Worm (Caenorhabditis elegans) whole organism, L1 larva: Measurements from ENCODE around the gene M110.7.

ENCODE experiments used
- C16A3.4 ChIP-seq: fragments of 150-350 bp; optimal IDR thresholded peaks from 2 replicates; lab custom pipeline; 2014; ENCODE audit warnings: missing biosample characterization, missing genetic modification characterization
- F16B12.6 ChIP-seq: fragments of 150-350 bp; optimal IDR thresholded peaks from 2 replicates; lab custom pipeline; 2014; ENCODE audit warnings: missing biosample characterization, missing genetic modification characterization
- aha-1 ChIP-seq: fragments of 150-350 bp; optimal IDR thresholded peaks from 2 replicates; lab custom pipeline; 2014; ENCODE audit warnings: missing biosample characterization, missing genetic modification characterization
- alr-1 ChIP-seq: fragments of 200-800 bp; sonication (Bioruptor generic); optimal IDR thresholded peaks from 2 replicates; lab custom pipeline; 2018; ENCODE audit warnings: borderline replicate concordance, mild to moderate bottlenecking, missing genetic modification characterization, missing compliant biosample characterization
- aly-2 ChIP-seq: fragments of 150-350 bp; optimal IDR thresholded peaks from 2 replicates; lab custom pipeline; 2014; ENCODE audit warnings: missing biosample characterization, missing genetic modification characterization
- blmp-1 ChIP-seq: fragments of 150-350 bp; optimal IDR thresholded peaks from 2 replicates; lab custom pipeline; 2014; ENCODE audit warnings: missing biosample characterization, missing genetic modification characterization
- ceh-8 ChIP-seq: fragments of 200-800 bp; sonication (Bioruptor generic); optimal IDR thresholded peaks from 2 replicates; lab custom pipeline; 2018; ENCODE audit warnings: mild to moderate bottlenecking, missing genetic modification characterization, moderate library complexity, missing compliant biosample characterization
- ceh-82 ChIP-seq, 3 experiments: fragments of 150-350 bp in 1 of 3; sonication (generic microtip) in 2 of 3; optimal IDR thresholded peaks; 2 replicates each; lab custom pipeline; 2014 to 2017; ENCODE audit warnings: missing biosample characterization in 3 of 3, missing genetic modification characterization in 3 of 3
- ces-1 ChIP-seq: fragments of 150-350 bp; optimal IDR thresholded peaks from 2 replicates; lab custom pipeline; 2014; ENCODE audit warnings: missing biosample characterization, missing genetic modification reagents, missing genetic modification characterization
- efl-1 ChIP-seq, 4 experiments: fragments of 150-350 bp; optimal IDR thresholded peaks in 3 of 4; peaks in 1 of 4; 1 replicate in 1 of 4; 2 replicates in 3 of 4; lab custom pipeline; 2014; ENCODE audit warnings: missing biosample characterization in 2 of 4, missing genetic modification characterization in 2 of 4, missing genetic modification reagents in 2 of 4
- efl-3 ChIP-seq: fragments of 200-800 bp; sonication (Bioruptor generic); optimal IDR thresholded peaks from 2 replicates; lab custom pipeline; 2018; ENCODE audit warnings: mild to moderate bottlenecking, missing genetic modification characterization, missing compliant biosample characterization
- elt-2 ChIP-seq: sonication (generic microtip); optimal IDR thresholded peaks from 2 replicates; lab custom pipeline; 2016; ENCODE audit warnings: missing genetic modification characterization, mild to moderate bottlenecking, inconsistent platforms, missing compliant biosample characterization, missing genetic modification reagents
- elt-3 ChIP-seq, 6 experiments: fragments of 150-350 bp in 1 of 6; sonication (generic microtip); optimal IDR thresholded peaks; 2 replicates each; lab custom pipeline; 2017 to 2018; ENCODE audit warnings: missing biosample characterization in 6 of 6, missing genetic modification characterization in 6 of 6, inconsistent platforms in 1 of 6
- ets-5 ChIP-seq: fragments of 200-800 bp; sonication (Bioruptor generic); IDR thresholded peaks from 2 replicates; pipeline ENCODE4 v1.3.6; 2022; ENCODE audit warnings: missing genetic modification characterization, missing compliant biosample characterization
- fkh-10 ChIP-seq: sonication (generic microtip); optimal IDR thresholded peaks from 2 replicates; lab custom pipeline; 2017; ENCODE audit warnings: missing biosample characterization, missing genetic modification reagents, missing genetic modification characterization
- fkh-4 ChIP-seq: sonication (generic microtip); optimal IDR thresholded peaks from 2 replicates; lab custom pipeline; 2016; ENCODE audit warnings: missing compliant biosample characterization, missing genetic modification characterization, borderline replicate concordance
- hpl-2 ChIP-seq: fragments of 150-350 bp; optimal IDR thresholded peaks from 2 replicates; lab custom pipeline; 2014; ENCODE audit warnings: missing biosample characterization, missing genetic modification reagents, missing genetic modification characterization
- isw-1 ChIP-seq: fragments of 200-800 bp; sonication (Bioruptor generic); IDR thresholded peaks from 2 replicates; pipeline ENCODE4 v1.3.6; 2022; ENCODE audit warnings: missing genetic modification characterization, missing compliant biosample characterization
- jun-1 ChIP-seq: fragments of 150-350 bp; optimal IDR thresholded peaks from 2 replicates; lab custom pipeline; 2014; ENCODE audit warnings: missing biosample characterization, missing genetic modification reagents, missing genetic modification characterization
- lin-13 ChIP-seq: fragments of 150-350 bp; optimal IDR thresholded peaks from 2 replicates; lab custom pipeline; 2014; ENCODE audit warnings: missing biosample characterization, missing genetic modification reagents, missing genetic modification characterization
- lin-14 ChIP-seq: fragments of 200-800 bp; sonication (Bioruptor generic); optimal IDR thresholded peaks from 2 replicates; lab custom pipeline; 2018; ENCODE audit warnings: mild to moderate bottlenecking, missing genetic modification characterization, moderate library complexity, missing compliant biosample characterization
- lin-15B ChIP-seq: fragments of 150-350 bp; sonication (generic microtip); optimal IDR thresholded peaks from 3 replicates; lab custom pipeline; 2014; ENCODE audit warnings: missing biosample characterization, missing genetic modification characterization
- lin-35 ChIP-seq, 2 experiments: fragments of 150-350 bp; optimal IDR thresholded peaks; 2 replicates each; lab custom pipeline; 2014; ENCODE audit warnings: missing biosample characterization in 2 of 2, missing genetic modification characterization in 2 of 2, missing genetic modification reagents in 2 of 2
- lsy-2 ChIP-seq, 2 experiments: fragments of 150-350 bp; optimal IDR thresholded peaks; 2 replicates each; lab custom pipeline; 2014; ENCODE audit warnings: missing biosample characterization in 2 of 2, missing genetic modification characterization in 2 of 2
- mab-9 ChIP-seq: fragments of 200-800 bp; sonication (Bioruptor generic); IDR thresholded peaks from 2 replicates; pipeline ENCODE4 v1.3.6; 2022; ENCODE audit warnings: missing genetic modification reagents, missing genetic modification characterization, missing compliant biosample characterization
- mdl-1 ChIP-seq, 2 experiments: fragments of 150-350 bp; optimal IDR thresholded peaks; 2 replicates each; lab custom pipeline; 2014 to 2017; ENCODE audit warnings: missing biosample characterization in 2 of 2, missing genetic modification characterization in 2 of 2, inconsistent platforms in 1 of 2
- mep-1 ChIP-seq: fragments of 150-350 bp; optimal IDR thresholded peaks from 2 replicates; lab custom pipeline; 2014; ENCODE audit warnings: missing biosample characterization, missing genetic modification characterization
- nhr-20 ChIP-seq: sonication (generic microtip); optimal IDR thresholded peaks from 2 replicates; lab custom pipeline; 2016; ENCODE audit warnings: mild to moderate bottlenecking, missing genetic modification characterization, missing compliant biosample characterization
- nhr-237 ChIP-seq: fragments of 150-350 bp; optimal IDR thresholded peaks from 2 replicates; lab custom pipeline; 2014; ENCODE audit warnings: missing biosample characterization, missing genetic modification characterization
- nhr-71 ChIP-seq: sonication (generic microtip); optimal IDR thresholded peaks from 2 replicates; lab custom pipeline; 2016; ENCODE audit warnings: mild to moderate bottlenecking, missing genetic modification characterization, moderate library complexity, missing compliant biosample characterization
- nhr-76 ChIP-seq: sonication (generic microtip); optimal IDR thresholded peaks from 2 replicates; lab custom pipeline; 2017; ENCODE audit warnings: missing biosample characterization, missing genetic modification characterization
- nhr-85 ChIP-seq: sonication (generic microtip); peaks from one replicate; lab custom pipeline; 2016; ENCODE audit warnings: missing genetic modification characterization, inconsistent platforms, missing compliant biosample characterization
- pax-3 ChIP-seq: fragments of 200-800 bp; sonication (Bioruptor generic); optimal IDR thresholded peaks from 2 replicates; lab custom pipeline; 2018; ENCODE audit warnings: mild to moderate bottlenecking, missing genetic modification characterization, moderate library complexity, missing compliant biosample characterization
- pqm-1 ChIP-seq: sonication (generic microtip); optimal IDR thresholded peaks from 3 replicates; lab custom pipeline; 2017; ENCODE audit warnings: missing biosample characterization, missing genetic modification characterization
- rnt-1 ChIP-seq: sonication (generic microtip); optimal IDR thresholded peaks from 2 replicates; lab custom pipeline; 2016; ENCODE audit warnings: mild to moderate bottlenecking, missing genetic modification characterization, moderate library complexity, missing compliant biosample characterization
- snu-23 ChIP-seq: sonication (generic microtip); optimal IDR thresholded peaks from 2 replicates; lab custom pipeline; 2016; ENCODE audit warnings: missing genetic modification characterization, missing compliant biosample characterization
- sptf-1 ChIP-seq: fragments of 150-350 bp; optimal IDR thresholded peaks from 2 replicates; lab custom pipeline; 2014; ENCODE audit warnings: missing biosample characterization, missing genetic modification characterization
- sup-37 ChIP-seq: fragments of 200-800 bp; sonication (Bioruptor generic); optimal IDR thresholded peaks from 2 replicates; lab custom pipeline; 2018; ENCODE audit warnings: mild to moderate bottlenecking, missing genetic modification characterization, missing compliant biosample characterization
- swsn-7 ChIP-seq: sonication (generic microtip); optimal IDR thresholded peaks from 2 replicates; lab custom pipeline; 2016; ENCODE audit warnings: missing genetic modification characterization, missing compliant biosample characterization
- tbx-2 ChIP-seq: sonication (generic microtip); optimal IDR thresholded peaks from 2 replicates; lab custom pipeline; 2016; ENCODE audit warnings: missing genetic modification characterization, missing compliant biosample characterization
- tlp-1 ChIP-seq: fragments of 150-350 bp; optimal IDR thresholded peaks from 2 replicates; lab custom pipeline; 2014; ENCODE audit warnings: missing biosample characterization, missing genetic modification characterization
- xbp-1 ChIP-seq: sonication (generic microtip); optimal IDR thresholded peaks from 2 replicates; lab custom pipeline; 2016; ENCODE audit warnings: missing genetic modification characterization, missing compliant biosample characterization
- zip-4 ChIP-seq: fragments of 200-800 bp; sonication (Bioruptor generic); optimal IDR thresholded peaks from 2 replicates; lab custom pipeline; 2018; ENCODE audit warnings: mild to moderate bottlenecking, missing genetic modification characterization, moderate library complexity, missing compliant biosample characterization
- ztf-11 ChIP-seq, 2 experiments: sonication (generic microtip); optimal IDR thresholded peaks; 2 replicates each; lab custom pipeline; 2016 to 2017; ENCODE audit warnings: missing genetic modification characterization in 2 of 2, missing biosample characterization in 1 of 2, missing compliant biosample characterization in 1 of 2
- ztf-4 ChIP-seq: fragments of 150-350 bp; optimal IDR thresholded peaks from 2 replicates; lab custom pipeline; 2014; ENCODE audit warnings: missing biosample characterization, missing genetic modification characterization

M110.7 gene

DNA sequence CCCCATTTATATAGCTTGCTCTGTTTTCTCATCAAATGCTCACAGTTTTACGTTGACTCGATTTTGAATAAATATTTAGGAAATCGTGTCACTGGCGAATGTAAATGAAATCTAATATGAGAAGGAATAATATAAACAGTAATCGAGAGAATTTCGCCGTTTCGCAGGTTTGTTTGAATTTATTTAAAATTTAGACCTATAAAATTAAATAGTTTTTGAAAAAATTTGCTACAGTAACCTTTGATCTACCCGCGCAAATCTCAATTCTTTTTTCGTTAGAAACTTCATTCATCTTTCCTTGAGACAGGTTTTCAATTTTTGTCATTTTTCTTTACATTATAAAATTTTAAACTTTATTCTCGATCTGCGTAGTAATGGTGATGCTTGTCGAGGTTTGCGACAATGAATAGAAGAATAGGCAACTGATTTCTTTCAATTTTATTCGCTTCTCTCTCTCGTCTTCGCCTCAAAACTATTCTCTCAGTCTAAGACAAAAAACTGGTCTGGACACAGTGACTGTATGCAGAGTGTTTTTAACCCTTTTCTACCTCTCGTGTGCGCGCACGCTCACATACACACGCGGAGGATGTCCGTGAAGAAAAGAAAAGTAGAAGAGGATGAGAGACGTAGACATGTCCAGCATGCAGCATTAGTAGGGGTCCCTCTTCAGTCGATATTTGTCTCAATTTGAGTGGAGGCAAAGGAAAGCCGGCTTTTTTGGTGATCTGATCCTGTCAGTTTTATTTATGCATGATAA, 10.1 kb upstream of the M110.7 start, which contains the start of gene dab-1:
TSS of gene dab-1 (plus strand) at position 78 of the 757 bp plus-strand sequence.
- TF ChIP-seq ceh-82 (tag; optimal IDR thresholded peaks at IDR 0.05; lab: Kevin White, UChicago) (peak in 1 of 3 experiments; percentile 30), lsy-2 (tag; optimal IDR thresholded peaks at IDR 0.05; lab: Kevin White, UChicago) (peak in 1 of 2 experiments; percentile 51), swsn-7 (tag; lab: Kevin White, UChicago) (no peak), alr-1 (tag; lab: Kevin White, UChicago) (no peak), lin-35 (GFP tag; optimal IDR thresholded peaks at IDR 0.05; lab: Kevin White, UChicago) (peak in 1 of 2 experiments; percentile 58), fkh-10 (no peak), nhr-20 (tag; lab: Kevin White, UChicago) (peak; percentile 37), efl-3 (no peak), ztf-4 (no peak), ceh-8 (GFP tag; lab: Kevin White, UChicago) (no peak), lin-14 (peak; percentile 73), zip-4 (GFP tag; lab: Kevin White, UChicago) (no peak), tlp-1 (no peak), snu-23 (GFP tag; lab: Kevin White, UChicago) (peak; percentile 46), ztf-11 (tag; optimal IDR thresholded peaks at IDR 0.05; lab: Kevin White, UChicago) (no peak), F16B12.6 (tag; lab: Kevin White, UChicago) (no peak), blmp-1 (peak; percentile 91), mep-1 (tag; lab: Kevin White, UChicago) (peak; percentile 55), nhr-237 (tag; lab: Kevin White, UChicago) (no peak), hpl-2 (GFP tag; lab: Kevin White, UChicago) (no peak), ets-5 (GFP tag; lab: Robert Waterston, UW) (no peak), elt-2 (no peak), nhr-71 (tag; lab: Kevin White, UChicago) (peak; percentile 34), efl-1 (optimal IDR thresholded peaks at IDR 0.05; lab: Kevin White, UChicago) (peak; percentile 4 to 11), efl-1 (GFP tag; optimal IDR thresholded peaks at IDR 0.05 in 1 of 2; lab: Kevin White, UChicago) (peak in 1 of 2 experiments; percentile 69), nhr-85 (peak; percentile 83), rnt-1 (tag; lab: Kevin White, UChicago) (peak; percentile 12), jun-1 (tag; lab: Kevin White, UChicago) (no peak), elt-3 (tag; optimal IDR thresholded peaks at IDR 0.05; lab: Kevin White, UChicago) (peak in 4 of 6 experiments; percentile 3 to 55 (median 18)), tbx-2 (tag; lab: Kevin White, UChicago) (peak; percentile 0), pax-3 (no peak), mdl-1 (tag; optimal IDR thresholded peaks at IDR 0.05; lab: Kevin White, UChicago) (peak in 1 of 2 experiments; percentile 73)

DNA sequence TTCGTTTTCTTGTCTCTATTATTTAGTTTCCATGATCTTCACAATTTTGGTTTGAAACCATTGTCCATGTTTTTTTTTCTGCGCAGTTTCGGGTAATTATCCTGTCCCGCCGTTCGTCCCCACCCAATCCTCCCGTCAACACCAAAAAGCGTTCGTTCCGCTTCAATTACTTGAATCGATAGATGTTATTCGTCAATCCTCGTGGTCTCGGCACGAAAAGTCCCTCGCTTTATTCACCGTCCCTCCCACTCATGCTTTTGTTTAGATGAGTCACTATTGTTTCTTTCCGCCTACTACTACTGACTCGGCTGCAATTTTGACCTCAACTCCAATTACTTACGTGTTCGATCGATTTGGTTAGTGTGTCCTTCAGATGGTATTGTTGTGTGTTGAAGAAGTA, 9.2 kb upstream of the M110.7 start:
- peak; percentile 41 for TF ChIP-seq nhr-85
- TF ChIP-seq nhr-20 (tag; lab: Kevin White, UChicago), result no peak

DNA sequence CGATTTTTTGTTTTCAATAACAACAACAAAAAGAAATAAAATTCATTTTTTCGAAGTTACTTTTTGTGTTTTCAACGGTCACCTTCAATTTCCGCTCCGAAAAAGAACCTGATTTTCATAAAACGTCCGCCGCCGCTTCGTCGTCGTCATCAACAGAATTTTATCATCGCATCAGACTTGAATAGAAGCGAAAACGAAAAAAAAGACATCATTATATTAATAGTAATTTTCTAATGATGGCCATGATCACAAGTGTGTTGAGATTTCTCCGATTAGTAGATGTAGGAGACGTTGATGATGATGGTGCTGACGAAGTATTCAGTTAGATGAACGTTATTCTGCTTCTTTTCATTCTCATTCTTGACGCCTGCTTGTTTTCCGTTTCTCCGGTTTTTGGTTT, 8.6 kb upstream of the M110.7 start:
- TF ChIP-seq hpl-2 (GFP tag; lab: Kevin White, UChicago), result no peak
- peak; percentile 31 for TF ChIP-seq ceh-8 (GFP tag; lab: Kevin White, UChicago)
- TF ChIP-seq blmp-1, result peak; percentile 78
- TF ChIP-seq elt-3 (tag; optimal IDR thresholded peaks at IDR 0.05; lab: Kevin White, UChicago), result peak in 1 of 6 experiments; percentile 14

DNA sequence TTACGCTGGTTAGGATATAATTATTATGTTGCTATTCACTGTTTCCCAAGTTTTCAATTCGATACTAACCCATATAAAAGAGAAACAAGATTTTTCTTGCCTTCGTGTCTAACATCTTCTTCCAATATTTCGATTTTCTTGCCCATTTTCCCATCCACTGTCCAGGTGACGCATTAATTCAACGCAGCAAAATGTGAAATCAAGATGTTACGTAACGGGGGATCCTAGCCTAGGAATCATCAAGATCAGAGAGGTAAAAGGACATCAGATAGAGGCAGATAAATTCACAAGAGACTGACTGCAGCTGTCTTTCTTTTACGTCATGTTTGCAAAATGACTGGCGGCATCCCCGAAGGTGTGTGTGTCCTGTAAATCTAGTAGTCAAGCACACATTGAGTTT, 8.0 kb upstream of the M110.7 start:
- TF ChIP-seq sup-37 (no peak), nhr-76 (tag; lab: Kevin White, UChicago) (no peak), aha-1 (no peak), lin-14 (peak; percentile 23), xbp-1 (tag; lab: Kevin White, UChicago) (no peak), sptf-1 (tag; lab: Kevin White, UChicago) (no peak), aly-2 (no peak), elt-3 (tag; optimal IDR thresholded peaks at IDR 0.05; lab: Kevin White, UChicago) (peak in 1 of 6 experiments; percentile 4), fkh-4 (tag; lab: Kevin White, UChicago) (no peak), mab-9 (GFP tag; lab: Robert Waterston, UW) (no peak), lin-15B (no peak), lin-13 (GFP tag; lab: Kevin White, UChicago) (no peak), rnt-1 (tag; lab: Kevin White, UChicago) (no peak), isw-1 (GFP tag; lab: Robert Waterston, UW) (no peak), ces-1 (GFP tag; lab: Kevin White, UChicago) (no peak), pqm-1 (tag; lab: Kevin White, UChicago) (no peak), blmp-1 (peak; percentile 85), nhr-85 (peak; percentile 6), C16A3.4 (no peak)
